Fruit fly (Drosophila melanogaster) whole organism, pupa: Measurements from ENCODE around the gene GABA-B-R1.
A peak's percentile ranks its signal among the peaks of the same experiment; 100 is the strongest.

Experiments used
- CG10348 ChIP-seq: fragments of 200-800 bp; sonication (Bioruptor generic); IDR thresholded peaks from 2 replicates; pipeline ENCODE4 v1.3.6; 2022; ENCODE audit warnings: missing biosample characterization, missing genetic modification characterization
- CG12605 ChIP-seq: fragments of 200-800 bp; sonication (Bioruptor generic); IDR thresholded peaks from 2 replicates; pipeline ENCODE4 v1.3.6; 2022; ENCODE audit warnings: missing biosample characterization, missing genetic modification characterization
- CG13204 ChIP-seq: fragments of 200-800 bp; sonication (Bioruptor generic); optimal IDR thresholded peaks from 2 replicates; lab custom pipeline; 2018; ENCODE audit warnings: missing biosample characterization, mild to moderate bottlenecking, missing genetic modification characterization, moderate library complexity
- CG14655 ChIP-seq: fragments of 200-800 bp; sonication (Bioruptor generic); optimal IDR thresholded peaks from 3 replicates; lab custom pipeline; 2017; ENCODE audit warnings: mild to moderate bottlenecking, missing biosample characterization, missing genetic modification reagents, missing genetic modification characterization
- CG15710 ChIP-seq: fragments of 200-800 bp; sonication (Bioruptor generic); optimal IDR thresholded peaks from 2 replicates; lab custom pipeline; 2018; ENCODE audit warnings: missing biosample characterization, mild to moderate bottlenecking, missing genetic modification characterization, moderate library complexity
- CG17806 ChIP-seq: fragments of 200-800 bp; sonication (Bioruptor generic); optimal IDR thresholded peaks from 2 replicates; lab custom pipeline; 2018; ENCODE audit warnings: missing biosample characterization, mild to moderate bottlenecking, missing genetic modification characterization, moderate library complexity
- CG32121 ChIP-seq: fragments of 200-800 bp; sonication (Bioruptor generic); IDR thresholded peaks from 2 replicates; pipeline ENCODE4 v1.3.6; 2022; ENCODE audit warnings: missing biosample characterization, missing genetic modification characterization
- CG34367 ChIP-seq: fragments of 200-800 bp; sonication (Bioruptor generic); optimal IDR thresholded peaks from 2 replicates; lab custom pipeline; 2018; ENCODE audit warnings: missing biosample characterization, mild to moderate bottlenecking, missing genetic modification characterization
- CG4496 ChIP-seq: fragments of 200-800 bp; sonication (Bioruptor generic); IDR thresholded peaks from 3 replicates; pipeline ENCODE4 v1.3.6; 2022; ENCODE audit warnings: missing biosample characterization, missing genetic modification characterization
- CG8159 ChIP-seq: fragments of 200-800 bp; sonication (Bioruptor generic); optimal IDR thresholded peaks from 3 replicates; lab custom pipeline; 2018; ENCODE audit warnings: missing biosample characterization, mild to moderate bottlenecking, missing genetic modification characterization, moderate library complexity
- CG8301 ChIP-seq: fragments of 200-800 bp; sonication (Bioruptor generic); optimal IDR thresholded peaks from 2 replicates; lab custom pipeline; 2018; ENCODE audit warnings: missing biosample characterization, mild to moderate bottlenecking, missing genetic modification characterization
- CG9948 ChIP-seq: fragments of 200-800 bp; sonication (Bioruptor generic); optimal IDR thresholded peaks from 2 replicates; lab custom pipeline; 2018; ENCODE audit warnings: missing biosample characterization, mild to moderate bottlenecking, missing genetic modification characterization, moderate library complexity
- D1 ChIP-seq: fragments of 200-800 bp; sonication (Bioruptor generic); optimal IDR thresholded peaks from 2 replicates; lab custom pipeline; 2018; ENCODE audit warnings: missing biosample characterization, mild to moderate bottlenecking, missing genetic modification characterization, moderate library complexity
- EcR ChIP-seq: fragments of 200-800 bp; sonication (Bioruptor generic); optimal IDR thresholded peaks from 3 replicates; lab custom pipeline; 2019; ENCODE audit warnings: missing biosample characterization, missing genetic modification characterization, mild to moderate bottlenecking, moderate library complexity, missing genetic modification reagents
- Ets98B ChIP-seq: fragments of 200-800 bp; sonication (Bioruptor generic); IDR thresholded peaks from 2 replicates; pipeline ENCODE4 v1.3.6; 2022; ENCODE audit warnings: missing biosample characterization, missing genetic modification characterization
- Pif1A ChIP-seq: fragments of 200-800 bp; sonication (Bioruptor generic); optimal IDR thresholded peaks from 3 replicates; lab custom pipeline; 2016; ENCODE audit warnings: missing biosample characterization, missing genetic modification characterization
- Pif1B ChIP-seq: fragments of 200-800 bp; sonication (Bioruptor generic); optimal IDR thresholded peaks from 3 replicates; lab custom pipeline; 2016; ENCODE audit warnings: missing biosample characterization, missing genetic modification characterization
- Snoo ChIP-seq: fragments of 200-800 bp; sonication (Bioruptor generic); optimal IDR thresholded peaks from 3 replicates; lab custom pipeline; 2017; ENCODE audit warnings: missing biosample characterization, mild to moderate bottlenecking, missing genetic modification characterization, inconsistent platforms
- fd96Ca ChIP-seq: fragments of 200-800 bp; sonication (Bioruptor generic); IDR thresholded peaks from 3 replicates; pipeline ENCODE4 v1.3.6; 2022; ENCODE audit warnings: missing biosample characterization, missing genetic modification characterization
- gl ChIP-seq: fragments of 200-800 bp; sonication (Bioruptor generic); optimal IDR thresholded peaks from 2 replicates; lab custom pipeline; 2018; ENCODE audit warnings: missing biosample characterization, mild to moderate bottlenecking, missing genetic modification characterization
- rn ChIP-seq: fragments of 200-800 bp; sonication (Bioruptor generic); IDR thresholded peaks from 2 replicates; pipeline ENCODE4 v1.3.6; 2022; ENCODE audit warnings: missing biosample characterization, missing genetic modification characterization

GABA-B-R1 gene

DNA sequence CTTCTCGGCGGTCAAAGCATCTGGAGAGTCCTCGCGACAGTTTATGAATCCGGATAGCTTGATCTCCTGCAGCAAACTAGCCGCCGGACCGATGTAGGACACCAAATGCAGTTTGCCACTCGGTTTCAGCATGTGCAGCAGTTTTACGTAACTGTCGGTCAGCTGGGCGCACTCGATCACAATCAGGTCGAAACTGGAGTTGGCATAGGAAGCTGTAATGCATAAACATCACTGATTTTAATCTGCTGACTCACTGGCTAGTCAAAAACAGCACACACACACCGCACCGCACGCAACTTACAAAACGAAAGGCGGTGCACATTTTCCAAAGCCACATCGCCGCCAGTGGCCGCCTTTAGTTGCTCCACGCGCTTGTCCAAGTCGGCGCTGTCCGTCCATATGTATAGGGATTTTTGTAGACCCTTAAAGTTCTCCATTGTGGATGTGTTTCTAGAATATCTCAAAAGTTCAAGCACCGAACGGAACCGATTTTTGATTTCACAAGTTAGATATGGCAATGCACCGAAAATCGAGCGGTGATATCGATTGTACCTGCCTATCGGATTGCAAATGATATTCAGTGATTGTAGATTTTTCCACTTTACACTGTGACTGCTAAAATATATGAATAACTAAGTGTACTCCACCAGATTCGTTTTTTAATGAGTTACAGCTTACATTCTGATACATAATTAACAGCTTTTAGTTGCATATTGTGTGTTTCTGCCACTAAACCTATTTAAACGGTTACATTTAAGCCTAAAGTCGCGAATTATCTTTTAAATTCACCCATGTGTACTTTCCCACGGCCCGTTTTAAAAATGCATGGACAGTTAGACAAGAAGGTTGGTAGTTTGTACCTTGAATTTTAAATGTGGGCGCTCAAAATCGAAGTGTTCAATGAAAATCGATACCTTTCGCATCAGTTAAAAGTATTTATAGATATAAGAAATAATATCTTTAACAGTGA is 22.5 kb downstream of the GABA-B-R1 start, which contains the start of gene CIAPIN1:
CIAPIN1 (minus strand) TSS at position 523 of the 970 bp plus-strand sequence.
- peak; percentile 67 for TF ChIP-seq EcR
- TF ChIP-seq CG12605 (GFP tag; lab: Robert Waterston, UW): no peak

DNA sequence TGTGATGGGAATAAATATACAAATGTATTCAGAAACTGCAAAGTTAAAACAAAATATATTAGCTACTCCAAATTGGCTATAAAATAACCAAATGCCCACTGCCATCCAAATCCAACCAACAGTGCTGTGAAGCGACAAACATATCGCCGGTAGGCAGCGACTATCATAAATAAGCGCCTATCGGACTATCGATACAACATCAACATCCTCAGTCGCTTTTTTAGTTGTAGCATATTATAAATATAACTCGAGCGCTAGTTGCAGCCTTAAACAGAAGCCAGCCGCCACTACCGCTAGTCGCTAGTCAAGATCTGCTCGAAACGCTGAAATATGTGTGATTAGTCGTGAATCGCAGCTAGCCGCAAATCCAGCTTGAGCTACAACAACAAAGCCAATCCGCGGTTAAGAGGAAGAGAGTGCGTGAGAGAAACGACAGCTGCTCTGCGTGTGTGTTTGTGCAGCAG is 23.2 kb downstream of the GABA-B-R1 start:
- TF ChIP-seq fd96Ca (GFP tag; lab: Robert Waterston, UW) (no peak), CG4496 (GFP tag; lab: Robert Waterston, UW) (peak; percentile 42; the same call in 1 of the 3 replicates)

DNA sequence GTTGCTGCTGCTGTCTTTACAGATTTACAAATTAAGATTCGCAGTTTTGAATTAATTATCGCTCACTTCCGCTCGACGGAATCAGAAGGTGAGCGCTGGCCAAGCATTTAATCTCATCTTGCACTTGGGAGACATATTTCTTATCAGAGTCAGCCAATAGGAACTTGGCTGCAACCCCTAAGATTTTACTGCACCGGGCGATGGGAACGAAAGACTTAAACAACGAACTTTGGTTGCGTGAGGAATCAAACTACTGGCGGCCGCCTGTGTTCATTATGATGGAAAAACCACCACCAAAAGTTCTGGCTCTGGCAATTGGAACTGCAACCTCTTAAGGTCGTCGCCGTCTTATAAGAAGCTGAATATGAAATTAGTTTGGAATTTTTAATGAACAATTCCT is 27.6 kb downstream of the GABA-B-R1 start:
- TF ChIP-seq D1 (tag; lab: Kevin White, UChicago): no peak
- TF ChIP-seq CG32121 (GFP tag; lab: Robert Waterston, UW): no peak

DNA sequence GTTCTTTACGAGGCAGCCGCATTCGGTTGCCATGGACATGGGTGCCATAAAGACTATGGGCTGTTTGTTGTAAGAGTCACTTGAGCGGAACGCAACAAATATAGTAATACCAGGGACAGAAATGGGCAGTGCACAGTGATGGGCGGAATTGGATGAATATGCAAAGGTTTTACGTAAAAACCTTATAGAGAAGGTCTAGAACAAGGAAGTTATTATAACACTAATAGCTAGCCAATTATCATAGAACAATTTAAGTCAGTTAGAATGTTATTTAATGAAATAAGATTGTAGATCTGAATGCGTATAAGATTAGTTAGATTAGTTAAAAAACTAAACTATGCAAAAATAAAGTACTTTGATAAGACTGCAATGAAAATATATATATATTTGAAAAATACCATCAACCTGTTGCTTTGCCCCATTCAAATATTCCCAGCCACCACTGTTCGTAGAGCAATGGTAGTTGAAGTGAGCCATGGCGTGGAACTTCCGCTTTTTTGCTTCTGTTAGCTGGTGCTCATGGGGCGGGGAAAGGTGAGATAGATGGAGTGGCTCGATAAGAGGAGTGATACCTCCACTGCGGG is 36.8 kb downstream of the GABA-B-R1 start:
- no peak for TF ChIP-seq fd96Ca (GFP tag; lab: Robert Waterston, UW)
- TF ChIP-seq CG17806: no peak
- no peak for TF ChIP-seq CG10348 (GFP tag; lab: Robert Waterston, UW)
- TF ChIP-seq CG13204 (GFP tag; lab: Kevin White, UChicago): no peak
- no peak for TF ChIP-seq EcR
- 0 out of 3 replicates have a peak, but pooled peaks have one; percentile 22 for TF ChIP-seq CG4496 (GFP tag; lab: Robert Waterston, UW)
- TF ChIP-seq Pif1B: no peak
- no peak for TF ChIP-seq rn (GFP tag; lab: Robert Waterston, UW)

DNA sequence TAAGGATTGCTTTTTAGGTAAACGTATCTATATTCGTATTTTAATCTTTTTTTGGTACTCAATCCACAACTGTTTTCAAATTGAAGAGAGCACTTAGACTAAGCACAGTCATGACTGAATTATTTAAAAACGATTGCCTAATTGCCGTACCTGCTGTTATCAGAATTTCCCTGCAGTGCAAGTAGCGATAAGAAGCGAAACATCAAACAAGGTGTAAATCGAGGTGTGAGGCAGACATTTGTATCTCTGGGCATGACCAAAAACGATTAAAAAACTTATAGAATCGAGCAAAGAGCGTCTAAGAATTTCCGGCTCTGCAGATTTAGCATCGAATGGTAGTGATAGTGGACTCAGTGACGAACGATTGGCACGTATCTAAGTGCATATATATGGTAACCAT is 39.0 kb downstream of the GABA-B-R1 start:
- TF ChIP-seq rn (GFP tag; lab: Robert Waterston, UW) (no peak), CG8301 (no peak), CG32121 (GFP tag; lab: Robert Waterston, UW) (no peak), D1 (tag; lab: Kevin White, UChicago) (no peak), CG12605 (GFP tag; lab: Robert Waterston, UW) (no peak), CG4496 (GFP tag; lab: Robert Waterston, UW) (no peak), gl (tag; lab: Kevin White, UChicago) (no peak), CG15710 (tag; lab: Kevin White, UChicago) (no peak), CG14655 (GFP tag; lab: Kevin White, UChicago) (no peak), CG10348 (GFP tag; lab: Robert Waterston, UW) (no peak), Pif1A (GFP tag; lab: Kevin White, UChicago) (no peak), Snoo (tag; lab: Kevin White, UChicago) (no peak)

DNA sequence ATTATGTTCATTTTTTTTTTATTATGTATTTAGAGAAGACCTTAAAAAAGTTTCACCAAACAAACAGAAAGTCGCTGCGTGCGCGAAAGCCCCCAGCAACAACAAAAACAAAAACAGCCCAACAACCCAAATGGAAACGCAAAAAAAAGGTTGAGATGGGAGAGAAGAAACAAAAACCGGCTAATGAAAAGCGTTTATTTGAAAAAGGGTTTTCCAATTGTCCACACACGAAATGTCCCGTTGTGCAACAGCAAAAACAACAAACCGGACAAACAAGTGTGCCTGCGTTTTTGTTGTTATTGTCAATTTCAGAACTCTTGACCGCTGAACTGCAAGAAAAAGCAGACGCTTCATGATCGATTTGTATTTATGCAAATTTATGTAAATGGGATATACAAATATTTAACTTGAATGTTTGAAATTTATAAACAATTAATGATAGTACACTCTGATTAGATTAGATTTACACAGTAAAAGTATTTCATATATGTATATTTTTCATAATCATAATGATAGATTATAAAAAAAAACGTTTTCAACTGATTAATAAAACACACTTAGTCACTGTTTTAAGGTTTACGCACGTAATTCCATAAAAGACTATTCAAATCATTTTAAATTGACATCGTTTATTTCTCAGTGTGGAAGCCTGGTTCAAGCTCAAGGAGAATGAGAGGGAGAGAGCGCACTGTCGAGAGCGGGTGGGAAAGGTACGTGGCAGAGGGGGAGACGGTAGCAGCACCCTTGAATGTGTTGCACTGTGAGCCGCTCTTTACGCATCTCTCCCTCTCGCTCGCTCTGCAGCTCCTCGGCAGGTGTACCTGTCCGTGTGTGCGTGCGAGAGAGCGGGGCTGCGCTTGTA is 40.5 kb downstream of the GABA-B-R1 start:
- TF ChIP-seq CG8301: peak; percentile 89
- peak; percentile 72 for TF ChIP-seq Ets98B (GFP tag; lab: Robert Waterston, UW)
- peak; percentile 54; the same call in 1 of the 2 replicates for TF ChIP-seq rn (GFP tag; lab: Robert Waterston, UW)
- peak; percentile 92 for TF ChIP-seq CG14655 (GFP tag; lab: Kevin White, UChicago)
- TF ChIP-seq CG34367 (tag; lab: Kevin White, UChicago): peak; percentile 60
- peak; percentile 83; the same call in 1 of the 2 replicates for TF ChIP-seq CG32121 (GFP tag; lab: Robert Waterston, UW)
- peak; percentile 88 for TF ChIP-seq CG4496 (GFP tag; lab: Robert Waterston, UW)
- TF ChIP-seq Pif1A (GFP tag; lab: Kevin White, UChicago): peak; percentile 72
- TF ChIP-seq CG13204 (GFP tag; lab: Kevin White, UChicago): peak; percentile 88
- no peak for TF ChIP-seq EcR
- peak; percentile 89 for TF ChIP-seq Pif1B
- peak; percentile 84 for TF ChIP-seq CG17806
- TF ChIP-seq CG9948: peak; percentile 87
- peak; percentile 80 for TF ChIP-seq D1 (tag; lab: Kevin White, UChicago)
- TF ChIP-seq CG10348 (GFP tag; lab: Robert Waterston, UW): peak; percentile 17; the same call in 1 of the 2 replicates
- TF ChIP-seq fd96Ca (GFP tag; lab: Robert Waterston, UW): no peak
- TF ChIP-seq gl (tag; lab: Kevin White, UChicago): peak; percentile 68
- peak; percentile 93 for TF ChIP-seq CG8159
- TF ChIP-seq CG15710 (tag; lab: Kevin White, UChicago): peak; percentile 82
- peak; percentile 87 for TF ChIP-seq Snoo (tag; lab: Kevin White, UChicago)
- peak; percentile 82 for TF ChIP-seq CG12605 (GFP tag; lab: Robert Waterston, UW)
